Fruit fly (Drosophila melanogaster): ENCODE data around the gene Prp6.

Gene Prp6

dm6 chr3L:18898770-18899278 lies 6.3 kb upstream of the Prp6 start, which contains the start of gene RpL26 (continued):
- no peak for TF ChIP-seq vri (GFP tag; optimal IDR thresholded peaks at IDR 0.05)
- peak; percentile 83 for TF ChIP-seq lz (GFP tag; optimal IDR thresholded peaks at IDR 0.05)
- no peak for TF ChIP-seq Smox (GFP tag; optimal IDR thresholded peaks at IDR 0.05)
- TF ChIP-seq fd59A (GFP tag; optimal IDR thresholded peaks at IDR 0.05) = peak; percentile 45
- no peak for TF ChIP-seq CG6276 (GFP tag; optimal IDR thresholded peaks at IDR 0.05)
- TF ChIP-seq CG6792 (GFP tag; optimal IDR thresholded peaks at IDR 0.05) = peak; percentile 50
- peak; percentile 50 for TF ChIP-seq CG11902 (GFP tag; optimal IDR thresholded peaks at IDR 0.05)
- TF ChIP-seq spab (GFP tag; optimal IDR thresholded peaks at IDR 0.05) = no peak
- TF ChIP-seq dsx (GFP tag; optimal IDR thresholded peaks at IDR 0.05; ENCODE audit: poor library complexity, severe bottlenecking) = peak; percentile 14
- no peak for TF ChIP-seq fkh (GFP tag; optimal IDR thresholded peaks at IDR 0.05)
- TF ChIP-seq CG3919 (GFP tag; optimal IDR thresholded peaks at IDR 0.05) = no peak

dm6 chr3L:18901411-18901810 lies 3.8 kb upstream of the Prp6 start, which contains the start of the genes arx and CG6843:
Gene arx (minus strand): TSS chr3L:18901554.
Gene CG6843 (plus strand): TSS chr3L:18901594.
- TF ChIP-seq esn (GFP tag; optimal IDR thresholded peaks at IDR 0.05) (peak; percentile 15), lz (GFP tag; optimal IDR thresholded peaks at IDR 0.05) (no peak), dsx (GFP tag; optimal IDR thresholded peaks at IDR 0.05; ENCODE audit: poor library complexity, severe bottlenecking) (peak; percentile 66)

- TF ChIP-seq Sox14 (GFP tag; optimal IDR thresholded peaks at IDR 0.05) (no peak), CG1621 (tag; optimal IDR thresholded peaks at IDR 0.05) (no peak), Sox102F (GFP tag; optimal IDR thresholded peaks at IDR 0.05) (no peak), CG3032 (tag; optimal IDR thresholded peaks at IDR 0.05) (no peak), CG9139 (GFP tag; optimal IDR thresholded peaks at IDR 0.05) (no peak), Eip93F (GFP tag; optimal IDR thresholded peaks at IDR 0.05) (no peak), Ets21C (GFP tag; optimal IDR thresholded peaks at IDR 0.05) (no peak), CG31627 (GFP tag; optimal IDR thresholded peaks at IDR 0.05) (no peak), Hr4 (GFP tag; optimal IDR thresholded peaks at IDR 0.05) (no peak), CG8119 (GFP tag; IDR thresholded peaks at IDR 0.05) (no peak), fkh (GFP tag; optimal IDR thresholded peaks at IDR 0.05) (no peak), CG3919 (GFP tag; optimal IDR thresholded peaks at IDR 0.05) (no peak), esn (GFP tag; optimal IDR thresholded peaks at IDR 0.05) (no peak), Smox (GFP tag; optimal IDR thresholded peaks at IDR 0.05) (no peak), Sox15 (GFP tag; optimal IDR thresholded peaks at IDR 0.05) (no peak), net (GFP tag; optimal IDR thresholded peaks at IDR 0.05) (no peak), CG8632 (GFP tag; optimal IDR thresholded peaks at IDR 0.05) (no peak), pdm3 (GFP tag; optimal IDR thresholded peaks at IDR 0.05) (no peak)
Observed at dm6 chr3L:18911082-18911481, 5.9 kb downstream of the Prp6 start, which contains the start of gene Ir75d. Gene Ir75d (minus strand): TSS chr3L:18911182.

DNA sequence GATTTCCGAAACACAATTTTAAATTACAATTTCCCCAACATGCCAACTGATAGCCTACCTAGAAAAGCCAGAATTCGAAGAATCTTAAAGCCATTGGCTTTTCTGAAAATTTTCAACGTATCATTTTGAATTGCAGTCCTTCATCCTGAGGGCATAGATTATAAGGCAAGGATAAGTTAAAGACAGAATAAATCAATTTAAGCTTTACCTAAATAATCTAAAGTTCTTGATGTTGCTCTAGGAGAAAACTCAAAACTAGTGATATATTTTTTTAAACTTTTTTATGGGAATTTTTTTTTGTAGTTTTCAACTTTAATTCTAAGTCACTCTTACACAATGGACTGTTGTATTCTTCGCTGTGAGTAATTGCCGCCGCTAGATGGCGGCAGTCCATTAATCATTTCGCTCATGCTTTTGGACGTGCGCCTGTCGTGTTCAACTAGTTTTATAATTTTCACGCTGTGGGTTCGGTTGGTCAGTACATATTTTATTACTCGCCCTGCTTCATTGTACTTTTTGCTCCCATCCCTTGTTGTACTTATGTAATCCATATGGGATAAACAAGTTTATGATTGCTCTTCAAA lies 9.0 kb downstream of the Prp6 start, which contains the start of gene COX6AL2:
TSS of gene COX6AL2 (minus strand) at position 51 of the 584 bp plus-strand sequence.
- TF ChIP-seq dsx (GFP tag; optimal IDR thresholded peaks at IDR 0.05; ENCODE audit: poor library complexity, severe bottlenecking) (no peak), Sox102F (GFP tag; optimal IDR thresholded peaks at IDR 0.05) (no peak), spab (GFP tag; optimal IDR thresholded peaks at IDR 0.05) (no peak), Eip78C (GFP tag) (no peak), Blimp-1 (GFP tag; optimal IDR thresholded peaks at IDR 0.05) (no peak), Sox14 (GFP tag; optimal IDR thresholded peaks at IDR 0.05) (no peak), fd59A (GFP tag; optimal IDR thresholded peaks at IDR 0.05) (no peak), CG6792 (GFP tag; optimal IDR thresholded peaks at IDR 0.05) (no peak), eg (GFP tag; IDR thresholded peaks at IDR 0.05) (no peak), Hr38 (GFP tag; optimal IDR thresholded peaks at IDR 0.05) (no peak), CG8632 (GFP tag; optimal IDR thresholded peaks at IDR 0.05) (no peak), acj6 (GFP tag; optimal IDR thresholded peaks at IDR 0.05) (no peak)

DNA sequence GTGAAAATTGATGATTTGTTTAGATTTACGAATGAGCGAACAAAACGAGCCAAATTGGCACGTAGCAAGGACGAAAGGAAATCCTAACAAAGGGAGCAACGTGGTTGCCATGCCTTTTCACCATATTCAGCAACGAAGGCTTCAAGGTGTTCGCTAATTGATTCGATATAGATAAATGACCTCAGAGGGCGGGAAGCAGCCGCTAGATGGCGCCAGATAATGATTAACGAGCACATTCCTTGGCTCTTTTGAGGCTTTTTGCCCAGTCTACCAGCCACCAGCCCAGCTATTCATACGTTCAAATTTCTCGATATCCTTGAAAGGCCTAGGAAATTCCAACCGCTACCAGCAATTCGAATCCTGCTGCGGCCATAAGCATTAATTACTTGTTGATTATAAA lies 11.3 kb downstream of the Prp6 start:
- no peak for TF ChIP-seq Blimp-1 (GFP tag; optimal IDR thresholded peaks at IDR 0.05)

All from whole organism, prepupa.